Fruit fly (Drosophila melanogaster): ENCODE measurements around the gene Task6.

dm6 chr3R:13700738-13701137, 26.4 kb upstream of the Task6 start, which contains the start of gene f-cup:
- TF ChIP-seq CG10348 (GFP tag; IDR thresholded peaks at IDR 0.05) (no peak), CG9948 (tag; optimal IDR thresholded peaks at IDR 0.05) (no peak), CG15710 (tag; optimal IDR thresholded peaks at IDR 0.05) (no peak), fd96Ca (GFP tag; IDR thresholded peaks at IDR 0.05) (no peak), EcR (GFP tag; optimal IDR thresholded peaks at IDR 0.05) (no peak), CG12605 (GFP tag; IDR thresholded peaks at IDR 0.05) (no peak), rn (GFP tag; IDR thresholded peaks at IDR 0.05) (no peak), gl (tag; optimal IDR thresholded peaks at IDR 0.05) (no peak)

Data from whole organism, pupa.